Fruit fly (Drosophila melanogaster) whole organism, embryonic: ENCODE measurements around the gene CG8136.

Experiments
- CG10543 ChIP-seq: fragments of 200-800 bp; sonication (Bioruptor generic); optimal IDR thresholded peaks from 3 replicates; lab custom pipeline; 2017; ENCODE audit warnings: missing biosample characterization, mild to moderate bottlenecking, missing genetic modification characterization, moderate library complexity
- CG10654 ChIP-seq: fragments of 200-800 bp; sonication (Bioruptor generic); optimal IDR thresholded peaks from 2 replicates; lab custom pipeline; 2016; ENCODE audit warnings: missing biosample characterization, missing genetic modification characterization
- CG11093 ChIP-seq: fragments of 200-800 bp; sonication (Bioruptor generic); IDR thresholded peaks from 3 replicates; pipeline ENCODE4 v1.3.6; 2022; ENCODE audit warnings: missing biosample characterization, missing genetic modification characterization
- CG12299 ChIP-seq: fragments of 200-800 bp; sonication (Bioruptor generic); optimal IDR thresholded peaks from 2 replicates; lab custom pipeline; 2018; ENCODE audit warnings: missing biosample characterization, mild to moderate bottlenecking, missing genetic modification characterization
- CG12391 ChIP-seq: fragments of 200-800 bp; sonication (Bioruptor generic); optimal IDR thresholded peaks from 3 replicates; lab custom pipeline; 2018; ENCODE audit warnings: missing biosample characterization, mild to moderate bottlenecking, missing genetic modification characterization, moderate library complexity
- CG13287 ChIP-seq: fragments of 200-800 bp; sonication (Bioruptor generic); IDR thresholded peaks from 2 replicates; pipeline ENCODE4 v1.3.6; 2022; ENCODE audit warnings: missing biosample characterization, missing genetic modification characterization; ENCODE audit not compliant: partially characterized antibody
- CG13296 ChIP-seq: fragments of 200-800 bp; sonication (Bioruptor generic); optimal IDR thresholded peaks from 3 replicates; lab custom pipeline; 2018; ENCODE audit warnings: missing biosample characterization, mild to moderate bottlenecking, missing genetic modification characterization
- CG13894 ChIP-seq: fragments of 200-800 bp; sonication (Bioruptor generic); optimal IDR thresholded peaks from 3 replicates; lab custom pipeline; 2018; ENCODE audit warnings: missing biosample characterization, mild to moderate bottlenecking, missing genetic modification characterization, moderate library complexity
- CG14050 ChIP-seq: fragments of 200-800 bp; sonication (Bioruptor generic); IDR thresholded peaks from 3 replicates; pipeline ENCODE4 v1.3.6; 2022; ENCODE audit warnings: missing biosample characterization, missing genetic modification characterization
- CG18764 ChIP-seq: fragments of 200-800 bp; sonication (Bioruptor generic); optimal IDR thresholded peaks from 3 replicates; lab custom pipeline; 2016; ENCODE audit warnings: missing biosample characterization, missing genetic modification characterization
- CG2116 ChIP-seq: fragments of 200-800 bp; sonication (Bioruptor generic); optimal IDR thresholded peaks from 3 replicates; lab custom pipeline; 2018; ENCODE audit warnings: missing biosample characterization, mild to moderate bottlenecking, missing genetic modification characterization
- CG2678 ChIP-seq: fragments of 200-800 bp; sonication (Bioruptor generic); optimal IDR thresholded peaks from 3 replicates; lab custom pipeline; 2019; ENCODE audit warnings: missing biosample characterization, mild to moderate bottlenecking, missing genetic modification characterization, moderate library complexity
- CG31388 ChIP-seq: fragments of 200-800 bp; sonication (Bioruptor generic); optimal IDR thresholded peaks from 2 replicates; lab custom pipeline; 2016; ENCODE audit warnings: missing biosample characterization, missing genetic modification characterization
- CG32772 ChIP-seq: fragments of 200-800 bp; sonication (Bioruptor generic); IDR thresholded peaks from 2 replicates; pipeline ENCODE4 v1.3.6; 2022; ENCODE audit warnings: missing biosample characterization, missing genetic modification characterization
- CG4730 ChIP-seq: fragments of 200-800 bp; sonication (Bioruptor generic); IDR thresholded peaks from 2 replicates; pipeline ENCODE4 v1.3.6; 2022; ENCODE audit warnings: missing biosample characterization, missing genetic modification characterization
- CG8765 ChIP-seq: fragments of 200-800 bp; sonication (Bioruptor generic); IDR thresholded peaks from 2 replicates; pipeline ENCODE4 v1.3.6; 2022; ENCODE audit warnings: missing biosample characterization, missing genetic modification characterization
- CG8944 ChIP-seq: fragments of 200-800 bp; sonication (Bioruptor generic); optimal IDR thresholded peaks from 3 replicates; lab custom pipeline; 2016; ENCODE audit warnings: missing biosample characterization, missing genetic modification characterization
- CHES-1-like ChIP-seq: fragments of 200-800 bp; sonication (Bioruptor generic); optimal IDR thresholded peaks from 2 replicates; lab custom pipeline; 2016; ENCODE audit warnings: missing biosample characterization, missing genetic modification characterization
- Dll ChIP-seq: fragments of 200-800 bp; sonication (Bioruptor generic); IDR thresholded peaks from 4 replicates; pipeline ENCODE4 v1.3.6; 2022; ENCODE audit warnings: missing biosample characterization, missing genetic modification characterization; ENCODE audit not compliant: partially characterized antibody
- HLHmδ ChIP-seq: fragments of 200-800 bp; sonication (Bioruptor generic); optimal IDR thresholded peaks from 2 replicates; lab custom pipeline; 2018; ENCODE audit warnings: missing biosample characterization, mild to moderate bottlenecking, missing genetic modification characterization, moderate library complexity
- Hand ChIP-seq: fragments of 200-800 bp; sonication (Bioruptor generic); optimal IDR thresholded peaks from 2 replicates; lab custom pipeline; 2017; ENCODE audit warnings: mild to moderate bottlenecking, missing biosample characterization, missing genetic modification reagents, missing genetic modification characterization
- Hr51 ChIP-seq, 2 experiments: fragments of 200-800 bp; sonication (Bioruptor generic); optimal IDR thresholded peaks; 2 replicates in 1 of 2; 3 replicates in 1 of 2; lab custom pipeline; 2016 to 2018; ENCODE audit warnings: missing biosample characterization in 2 of 2, missing genetic modification characterization in 2 of 2, mild to moderate bottlenecking in 1 of 2, moderate library complexity in 1 of 2
- Nf-YC ChIP-seq: fragments of 200-800 bp; optimal IDR thresholded peaks from 3 replicates; lab custom pipeline; 2019; ENCODE audit warnings: missing biosample characterization, mild to moderate bottlenecking, missing genetic modification characterization, moderate library complexity
- Optix ChIP-seq: fragments of 200-800 bp; sonication (Bioruptor generic); IDR thresholded peaks from 3 replicates; pipeline ENCODE4 v1.3.6; 2022; ENCODE audit warnings: missing biosample characterization, missing genetic modification characterization
- Six4 ChIP-seq: fragments of 200-800 bp; sonication (Bioruptor generic); optimal IDR thresholded peaks from 2 replicates; lab custom pipeline; 2016; ENCODE audit warnings: missing biosample characterization, missing genetic modification characterization
- Sry-δ ChIP-seq: fragments of 200-800 bp; sonication (Bioruptor generic); optimal IDR thresholded peaks from 2 replicates; lab custom pipeline; 2016; ENCODE audit warnings: missing biosample characterization, missing genetic modification characterization
- Trl ChIP-seq, 3 experiments: fragments of >200 bp in 2 of 3; fragments of 200-800 bp in 1 of 3; sonication (Bioruptor generic) in 1 of 3; optimal IDR thresholded peaks; 2 replicates in 1 of 3; 3 replicates in 2 of 3; lab custom pipeline; 2016 to 2017; ENCODE audit warnings: missing biosample characterization in 1 of 3, missing genetic modification characterization in 1 of 3
- al ChIP-seq: fragments of 200-800 bp; sonication (Bioruptor generic); IDR thresholded peaks from 2 replicates; pipeline ENCODE4 v1.3.6; 2022; ENCODE audit warnings: missing biosample characterization, missing genetic modification characterization
- ase ChIP-seq: fragments of 200-800 bp; sonication (Bioruptor generic); IDR thresholded peaks from 3 replicates; pipeline ENCODE4 v1.3.6; 2022; ENCODE audit warnings: missing biosample characterization, missing genetic modification characterization
- cato ChIP-seq: fragments of 200-800 bp; sonication (Bioruptor generic); optimal IDR thresholded peaks from 2 replicates; lab custom pipeline; 2016; ENCODE audit warnings: missing biosample characterization, missing genetic modification characterization, borderline replicate concordance
- chm ChIP-seq: fragments of 200-800 bp; sonication (Bioruptor generic); IDR thresholded peaks from 2 replicates; pipeline ENCODE4 v1.3.6; 2022; ENCODE audit warnings: missing biosample characterization, missing genetic modification characterization
- da ChIP-seq: fragments of 200-800 bp; sonication (Bioruptor generic); optimal IDR thresholded peaks from 2 replicates; lab custom pipeline; 2016; ENCODE audit warnings: missing biosample characterization, missing genetic modification characterization
- dmrt99B ChIP-seq: fragments of 200-800 bp; sonication (Bioruptor generic); optimal IDR thresholded peaks from 2 replicates; lab custom pipeline; 2018; ENCODE audit warnings: missing biosample characterization, mild to moderate bottlenecking, missing genetic modification characterization, moderate library complexity
- ems ChIP-seq: fragments of 200-800 bp; sonication (Bioruptor generic); optimal IDR thresholded peaks from 3 replicates; lab custom pipeline; 2016; ENCODE audit warnings: missing biosample characterization, missing genetic modification characterization
- eve ChIP-seq, 2 experiments: fragments of >200 bp; optimal IDR thresholded peaks; 2 replicates each; lab custom pipeline; 2017; ENCODE audit warnings: missing biosample characterization in 2 of 2, missing genetic modification characterization in 2 of 2
- fd102C ChIP-seq: fragments of 200-800 bp; sonication (Bioruptor generic); optimal IDR thresholded peaks from 2 replicates; lab custom pipeline; 2018; ENCODE audit warnings: missing biosample characterization, mild to moderate bottlenecking, missing genetic modification characterization, moderate library complexity
- fd3F ChIP-seq: fragments of 200-800 bp; sonication (Bioruptor generic); optimal IDR thresholded peaks from 2 replicates; lab custom pipeline; 2018; ENCODE audit warnings: missing biosample characterization, mild to moderate bottlenecking, missing genetic modification characterization, moderate library complexity
- her ChIP-seq: fragments of 200-800 bp; sonication (Bioruptor generic); optimal IDR thresholded peaks from 2 replicates; lab custom pipeline; 2016; ENCODE audit warnings: missing biosample characterization, missing genetic modification characterization
- hth ChIP-seq: fragments of >200 bp; optimal IDR thresholded peaks from 2 replicates; lab custom pipeline; 2017; ENCODE audit warnings: inconsistent platforms
- jumu ChIP-seq: fragments of 200-800 bp; sonication (Bioruptor generic); optimal IDR thresholded peaks from 3 replicates; lab custom pipeline; 2016; ENCODE audit warnings: missing biosample characterization, missing genetic modification characterization
- kni ChIP-seq: fragments of 200-800 bp; sonication (Bioruptor generic); optimal IDR thresholded peaks from 3 replicates; lab custom pipeline; 2017; ENCODE audit warnings: mild to moderate bottlenecking, missing biosample characterization, missing genetic modification reagents, missing genetic modification characterization
- mam ChIP-seq: fragments of 200-800 bp; sonication (Bioruptor generic); optimal IDR thresholded peaks from 3 replicates; lab custom pipeline; 2016; ENCODE audit warnings: missing biosample characterization, missing genetic modification characterization
- nmo ChIP-seq: fragments of 200-800 bp; sonication (Bioruptor generic); optimal IDR thresholded peaks from 2 replicates; lab custom pipeline; 2018; ENCODE audit warnings: missing biosample characterization, mild to moderate bottlenecking, missing genetic modification characterization, moderate library complexity
- nom ChIP-seq: fragments of 200-800 bp; sonication (Bioruptor generic); optimal IDR thresholded peaks from 2 replicates; lab custom pipeline; 2017; ENCODE audit warnings: missing biosample characterization, missing genetic modification characterization, mild to moderate bottlenecking, moderate library complexity, missing genetic modification reagents
- phol ChIP-seq: fragments of 200-800 bp; sonication (Bioruptor generic); optimal IDR thresholded peaks from 3 replicates; lab custom pipeline; 2018; ENCODE audit warnings: missing biosample characterization, mild to moderate bottlenecking, missing genetic modification characterization, moderate library complexity
- sens ChIP-seq: fragments of 200-800 bp; sonication (Bioruptor generic); peaks from one replicate; lab custom pipeline; 2016; ENCODE audit warnings: missing biosample characterization, missing genetic modification characterization
- ssp ChIP-seq: fragments of 200-800 bp; sonication (Bioruptor generic); IDR thresholded peaks from 2 replicates; pipeline ENCODE4 v1.3.6; 2022; ENCODE audit warnings: missing biosample characterization, missing genetic modification characterization
- stc ChIP-seq: fragments of 200-800 bp; sonication (Bioruptor generic); IDR thresholded peaks from 2 replicates; pipeline ENCODE4 v1.3.6; 2022; ENCODE audit warnings: missing biosample characterization, missing genetic modification characterization
- trh ChIP-seq: fragments of 200-800 bp; sonication (Bioruptor generic); optimal IDR thresholded peaks from 2 replicates; lab custom pipeline; 2016; ENCODE audit warnings: missing biosample characterization, missing genetic modification characterization
- vvl ChIP-seq: fragments of 200-800 bp; sonication (Bioruptor generic); IDR thresholded peaks from 2 replicates; pipeline ENCODE4 v1.3.6; 2022; ENCODE audit warnings: missing biosample characterization, missing genetic modification characterization

CG8136 gene

dm6 chr3R:8673803-8674234 lies 47.4 kb upstream of the CG8136 start, which contains the start of gene mRpL19 (continued):
- peak; percentile 21 for TF ChIP-seq Sry-δ (GFP tag; lab: Kevin White, UChicago)
- no peak for TF ChIP-seq jumu
- peak; percentile 62 for TF ChIP-seq CG2116 (GFP tag; lab: Kevin White, UChicago)
- TF ChIP-seq eve (GFP tag; optimal IDR thresholded peaks at IDR 0.05; lab: Kevin White, UChicago), result no peak
- peak; percentile 23 for TF ChIP-seq nom (GFP tag; lab: Kevin White, UChicago)
- no peak for TF ChIP-seq al (GFP tag; lab: Robert Waterston, UW)
- peak; percentile 43 for TF ChIP-seq CG13894 (tag; lab: Kevin White, UChicago)
- peak; percentile 5 for TF ChIP-seq Six4 (GFP tag; lab: Kevin White, UChicago)
- TF ChIP-seq CG12299 (tag; lab: Kevin White, UChicago), result peak; percentile 58
- peak; percentile 69 for TF ChIP-seq CG13296 (GFP tag; lab: Kevin White, UChicago)
- no peak for TF ChIP-seq fd3F (GFP tag; lab: Kevin White, UChicago)
- TF ChIP-seq CG13287 (GFP tag; lab: Robert Waterston, UW), result peak; percentile 80
- TF ChIP-seq Hand (GFP tag; lab: Kevin White, UChicago), result peak; percentile 32
- no peak for TF ChIP-seq da (GFP tag; lab: Kevin White, UChicago)
- TF ChIP-seq hth, result no peak
- TF ChIP-seq Optix (GFP tag; lab: Robert Waterston, UW), result no peak
- no peak for TF ChIP-seq CG4730 (GFP tag; lab: Robert Waterston, UW)
- peak; percentile 64 for TF ChIP-seq Nf-YC (tag; lab: Kevin White, UChicago)
- no peak for TF ChIP-seq CHES-1-like
- TF ChIP-seq phol (tag; lab: Kevin White, UChicago), result peak; percentile 61
- no peak for TF ChIP-seq stc (GFP tag; lab: Robert Waterston, UW)
- no peak for TF ChIP-seq chm
- no peak for TF ChIP-seq CG8765
- no peak for TF ChIP-seq CG8944 (GFP tag; lab: Kevin White, UChicago)
- TF ChIP-seq CG2678 (tag; lab: Kevin White, UChicago), result peak; percentile 63
- peak; percentile 32 for TF ChIP-seq CG10543

dm6 chr3R:8676560-8677000 lies 44.6 kb upstream of the CG8136 start, which contains the start of the genes Unc50, CG11755 and CG8043:
TSS of gene Unc50 (minus strand) at chr3R:8676613.
TSS of gene CG11755 (plus strand) at chr3R:8676915.
TSS of gene CG8043 (plus strand) at chr3R:8676915.
- TF ChIP-seq kni (peak; percentile 52), sens (GFP tag; lab: Kevin White, UChicago) (peak; percentile 96), mam (GFP tag; lab: Kevin White, UChicago) (peak; percentile 73), CG18764 (GFP tag; lab: Kevin White, UChicago) (peak; percentile 55), CG12391 (tag; lab: Kevin White, UChicago) (peak; percentile 87), Optix (GFP tag; lab: Robert Waterston, UW) (peak; percentile 45; the same call in 1 of the 3 replicates), ssp (GFP tag; lab: Robert Waterston, UW) (peak; percentile 70), CG10654 (peak; percentile 73), ase (GFP tag; lab: Robert Waterston, UW) (no peak), cato (GFP tag; lab: Kevin White, UChicago) (peak; percentile 44), CG11093 (peak; percentile 73; the same call in 2 of the 3 replicates), Hr51 (GFP tag; optimal IDR thresholded peaks at IDR 0.05; lab: Kevin White, UChicago) (peak in 1 of 2 experiments; percentile 64), her (no peak), CG14050 (GFP tag; lab: Robert Waterston, UW) (peak; percentile 25; the same call in 1 of the 3 replicates), HLHmδ (GFP tag; lab: Kevin White, UChicago) (no peak), fd102C (GFP tag; lab: Kevin White, UChicago) (peak; percentile 15), nmo (GFP tag; lab: Kevin White, UChicago) (peak; percentile 92), CG32772 (GFP tag; lab: Robert Waterston, UW) (peak; percentile 64), Trl (optimal IDR thresholded peaks at IDR 0.05; lab: Kevin White, UChicago) (no peak), Trl (GFP tag; optimal IDR thresholded peaks at IDR 0.05; lab: Kevin White, UChicago) (peak; percentile 56), al (GFP tag; lab: Robert Waterston, UW) (peak; percentile 81), CG31388 (GFP tag; lab: Kevin White, UChicago) (peak; percentile 30), vvl (peak; percentile 81), ems (GFP tag; lab: Kevin White, UChicago) (peak; percentile 47), dmrt99B (tag; lab: Kevin White, UChicago) (peak; percentile 73), Dll (peak; percentile 100), trh (GFP tag; lab: Kevin White, UChicago) (peak; percentile 19)
